Worm (Caenorhabditis elegans) whole organism, L1 larva: ENCODE data around the gene dhs-28.

Source experiments
- ama-1 ChIP-seq: fragments of 150-350 bp; optimal IDR thresholded peaks from 2 replicates; lab custom pipeline; 2014
- unc-62 ChIP-seq: fragments of 150-350 bp; optimal IDR thresholded peaks from 2 replicates; lab custom pipeline; 2014; ENCODE audit warnings: missing biosample characterization, missing genetic modification reagents, missing genetic modification characterization

ce11 chrX:6861564-6861963 is 43.3 kb downstream of the dhs-28 start:
- TF ChIP-seq unc-62 (no peak), ama-1 (no peak)
